Worm (Caenorhabditis elegans): ENCODE results near the gene Y50D4C.12.

- TF ChIP-seq ceh-30 (tag; optimal IDR thresholded peaks at IDR 0.05) (no peak), nfya-1 (tag; optimal IDR thresholded peaks at IDR 0.05) (no peak), ceh-6 (GFP tag; optimal IDR thresholded peaks at IDR 0.05) (no peak), ceh-24 (tag; optimal IDR thresholded peaks at IDR 0.05) (no peak), nhr-11 (tag; optimal IDR thresholded peaks at IDR 0.05) (no peak), ceh-19 (GFP tag; optimal IDR thresholded peaks at IDR 0.05) (no peak), pha-4 (tag; optimal IDR thresholded peaks at IDR 0.05) (no peak), unc-86 (tag; optimal IDR thresholded peaks at IDR 0.05) (no peak), pat-9 (tag; optimal IDR thresholded peaks at IDR 0.05) (no peak), K02D7.2 (tag; optimal IDR thresholded peaks at IDR 0.05) (no peak), pag-3 (tag; optimal IDR thresholded peaks at IDR 0.05; ENCODE audit: borderline replicate concordance) (no peak), ceh-48 (tag; optimal IDR thresholded peaks at IDR 0.05) (no peak), pqm-1 (tag; optimal IDR thresholded peaks at IDR 0.05) (no peak), unc-3 (GFP tag; conservative IDR thresholded peaks at IDR 0.05) (no peak), unc-3 (tag; optimal IDR thresholded peaks at IDR 0.05) (no peak)
Observed at ce11 chrV:969005-969562, 13.3 kb upstream of the Y50D4C.12 start.
